Fruit fly (Drosophila melanogaster) whole organism, prepupa: ENCODE results near the gene SmD2.

Experiments used
- Blimp-1 ChIP-seq: fragments of 200-800 bp; sonication (Bioruptor generic); optimal IDR thresholded peaks from 3 replicates; lab custom pipeline; 2017; ENCODE audit warnings: missing biosample characterization, missing genetic modification characterization, mild to moderate bottlenecking, moderate library complexity, missing genetic modification reagents
- CG11294 ChIP-seq: fragments of 200-800 bp; sonication (Bioruptor generic); IDR thresholded peaks from 2 replicates; pipeline ENCODE4 v1.3.6; 2022; ENCODE audit warnings: missing biosample characterization, missing genetic modification characterization
- CG11762 ChIP-seq: fragments of 200-800 bp; sonication (Bioruptor generic); optimal IDR thresholded peaks from 3 replicates; lab custom pipeline; 2016; ENCODE audit warnings: missing biosample characterization, missing genetic modification characterization; ENCODE audit not compliant: insufficient read depth
- CG15336 ChIP-seq: fragments of 200-800 bp; sonication (Bioruptor generic); IDR thresholded peaks from 2 replicates; pipeline ENCODE4 v1.3.6; 2022; ENCODE audit warnings: missing biosample characterization, missing genetic modification characterization
- CG16779 ChIP-seq: fragments of 200-800 bp; sonication (Bioruptor generic); optimal IDR thresholded peaks from 3 replicates; lab custom pipeline; 2017; ENCODE audit warnings: missing biosample characterization, mild to moderate bottlenecking, missing genetic modification characterization
- CG3032 ChIP-seq: fragments of 200-800 bp; optimal IDR thresholded peaks from 2 replicates; lab custom pipeline; 2019; ENCODE audit warnings: missing biosample characterization, mild to moderate bottlenecking, missing genetic modification characterization, moderate library complexity
- CG32006 ChIP-seq: fragments of 200-800 bp; sonication (Bioruptor generic); optimal IDR thresholded peaks from 3 replicates; lab custom pipeline; 2017; ENCODE audit warnings: missing biosample characterization, mild to moderate bottlenecking, missing genetic modification characterization
- CG4318 ChIP-seq: fragments of 200-800 bp; sonication (Bioruptor generic); optimal IDR thresholded peaks from 3 replicates; lab custom pipeline; 2017; ENCODE audit warnings: missing biosample characterization, mild to moderate bottlenecking, missing genetic modification characterization
- CG6276 ChIP-seq: fragments of 200-800 bp; sonication (Bioruptor generic); optimal IDR thresholded peaks from 2 replicates; lab custom pipeline; 2017; ENCODE audit warnings: missing biosample characterization, mild to moderate bottlenecking, missing genetic modification characterization
- CG6808 ChIP-seq: fragments of 200-800 bp; sonication (Bioruptor generic); optimal IDR thresholded peaks from 3 replicates; lab custom pipeline; 2017; ENCODE audit warnings: missing biosample characterization, missing genetic modification characterization, mild to moderate bottlenecking, moderate library complexity, missing genetic modification reagents
- CG6854 ChIP-seq: fragments of 200-800 bp; sonication (Bioruptor generic); optimal IDR thresholded peaks from 2 replicates; lab custom pipeline; 2017; ENCODE audit warnings: missing biosample characterization, mild to moderate bottlenecking, missing genetic modification characterization
- CG7368 ChIP-seq: fragments of 200-800 bp; sonication (Bioruptor generic); optimal IDR thresholded peaks from 3 replicates; lab custom pipeline; 2016; ENCODE audit warnings: missing biosample characterization, missing genetic modification characterization
- CG8119 ChIP-seq: fragments of 200-800 bp; sonication (Bioruptor generic); IDR thresholded peaks from 3 replicates; pipeline ENCODE4 v1.3.6; 2022; ENCODE audit warnings: missing biosample characterization, missing genetic modification characterization
- CG8319 ChIP-seq: fragments of 200-800 bp; sonication (Bioruptor generic); optimal IDR thresholded peaks from 3 replicates; lab custom pipeline; 2016; ENCODE audit warnings: missing biosample characterization, missing genetic modification characterization
- CG8632 ChIP-seq: fragments of 200-800 bp; sonication (Bioruptor generic); optimal IDR thresholded peaks from 3 replicates; lab custom pipeline; 2016; ENCODE audit warnings: missing biosample characterization, missing genetic modification characterization
- CG9139 ChIP-seq: fragments of 200-800 bp; sonication (Bioruptor generic); optimal IDR thresholded peaks from 3 replicates; lab custom pipeline; 2017; ENCODE audit warnings: missing biosample characterization, mild to moderate bottlenecking, missing genetic modification characterization
- Eip75B ChIP-seq: fragments of 200-800 bp; sonication (Bioruptor generic); optimal IDR thresholded peaks from 3 replicates; lab custom pipeline; 2016; ENCODE audit warnings: missing biosample characterization, missing genetic modification characterization
- Eip78C ChIP-seq: fragments of 200-800 bp; sonication (Bioruptor generic); peaks from one replicate; lab custom pipeline; 2016; ENCODE audit warnings: missing biosample characterization, missing genetic modification characterization
- Eip93F ChIP-seq: fragments of 200-800 bp; sonication (Bioruptor generic); optimal IDR thresholded peaks from 2 replicates; lab custom pipeline; 2016; ENCODE audit warnings: missing biosample characterization, mild to moderate bottlenecking, missing genetic modification characterization
- Ets96B ChIP-seq: fragments of 200-800 bp; optimal IDR thresholded peaks from 2 replicates; lab custom pipeline; 2019; ENCODE audit warnings: missing biosample characterization, mild to moderate bottlenecking, missing genetic modification characterization, moderate library complexity
- Hr39 ChIP-seq: fragments of 200-800 bp; sonication (Bioruptor generic); optimal IDR thresholded peaks from 2 replicates; lab custom pipeline; 2016; ENCODE audit warnings: missing biosample characterization, missing genetic modification characterization
- Hr4 ChIP-seq: fragments of 200-800 bp; sonication (Bioruptor generic); optimal IDR thresholded peaks from 3 replicates; lab custom pipeline; 2016; ENCODE audit warnings: missing biosample characterization, missing genetic modification characterization
- Met ChIP-seq: fragments of 200-800 bp; sonication (Bioruptor generic); optimal IDR thresholded peaks from 3 replicates; lab custom pipeline; 2016; ENCODE audit warnings: missing biosample characterization, missing genetic modification characterization
- OdsH ChIP-seq: fragments of 200-800 bp; sonication (Bioruptor generic); optimal IDR thresholded peaks from 3 replicates; lab custom pipeline; 2016; ENCODE audit warnings: missing biosample characterization, missing genetic modification characterization
- Smox ChIP-seq: fragments of 200-800 bp; sonication (Bioruptor generic); optimal IDR thresholded peaks from 3 replicates; lab custom pipeline; 2016; ENCODE audit warnings: missing biosample characterization, missing genetic modification characterization
- Sox102F ChIP-seq: fragments of 200-800 bp; sonication (Bioruptor generic); optimal IDR thresholded peaks from 2 replicates; lab custom pipeline; 2016; ENCODE audit warnings: missing biosample characterization, mild to moderate bottlenecking, missing genetic modification characterization
- Sox14 ChIP-seq: fragments of 200-800 bp; sonication (Bioruptor generic); optimal IDR thresholded peaks from 3 replicates; lab custom pipeline; 2016; ENCODE audit warnings: missing biosample characterization, missing genetic modification characterization
- Sox15 ChIP-seq: fragments of 200-800 bp; sonication (Bioruptor generic); optimal IDR thresholded peaks from 3 replicates; lab custom pipeline; 2016; ENCODE audit warnings: missing biosample characterization, missing genetic modification characterization
- cyc ChIP-seq: fragments of 200-800 bp; sonication (Bioruptor generic); optimal IDR thresholded peaks from 3 replicates; lab custom pipeline; 2016; ENCODE audit warnings: missing biosample characterization, missing genetic modification characterization
- dsx ChIP-seq: fragments of 200-800 bp; optimal IDR thresholded peaks from 3 replicates; lab custom pipeline; 2019; ENCODE audit warnings: missing biosample characterization, mild to moderate bottlenecking, missing genetic modification characterization, moderate library complexity; ENCODE audit not compliant: poor library complexity, severe bottlenecking
- esn ChIP-seq: fragments of 200-800 bp; sonication (Bioruptor generic); optimal IDR thresholded peaks from 2 replicates; lab custom pipeline; 2016; ENCODE audit warnings: missing biosample characterization, mild to moderate bottlenecking, missing genetic modification characterization, moderate library complexity
- fd59A ChIP-seq: fragments of 200-800 bp; sonication (Bioruptor generic); optimal IDR thresholded peaks from 2 replicates; lab custom pipeline; 2017; ENCODE audit warnings: missing biosample characterization, mild to moderate bottlenecking, missing genetic modification characterization, missing genetic modification reagents
- fd85E ChIP-seq: fragments of 200-800 bp; sonication (Bioruptor generic); optimal IDR thresholded peaks from 3 replicates; lab custom pipeline; 2016; ENCODE audit warnings: missing biosample characterization, missing genetic modification characterization
- fkh ChIP-seq: fragments of 200-800 bp; sonication (Bioruptor generic); optimal IDR thresholded peaks from 3 replicates; lab custom pipeline; 2017; ENCODE audit warnings: missing biosample characterization, mild to moderate bottlenecking, missing genetic modification characterization, moderate library complexity
- lz ChIP-seq: fragments of 200-800 bp; sonication (Bioruptor generic); optimal IDR thresholded peaks from 3 replicates; lab custom pipeline; 2016; ENCODE audit warnings: missing biosample characterization, missing genetic modification characterization
- net ChIP-seq: fragments of 200-800 bp; sonication (Bioruptor generic); optimal IDR thresholded peaks from 3 replicates; lab custom pipeline; 2016; ENCODE audit warnings: missing biosample characterization, missing genetic modification characterization
- salr ChIP-seq, 2 experiments: fragments of 200-800 bp; sonication (Bioruptor generic); optimal IDR thresholded peaks; 3 replicates each; lab custom pipeline; 2016 to 2018; ENCODE audit warnings: missing biosample characterization in 2 of 2, missing genetic modification characterization in 2 of 2, mild to moderate bottlenecking in 1 of 2
- spab ChIP-seq: fragments of 200-800 bp; sonication (Bioruptor generic); optimal IDR thresholded peaks from 2 replicates; lab custom pipeline; 2017; ENCODE audit warnings: missing biosample characterization, mild to moderate bottlenecking, missing genetic modification characterization, missing genetic modification reagents
- svp ChIP-seq: fragments of 200-800 bp; sonication (Bioruptor generic); peaks from one replicate; lab custom pipeline; 2016; ENCODE audit warnings: missing biosample characterization, missing genetic modification characterization
- vri ChIP-seq: fragments of 200-800 bp; sonication (Bioruptor generic); optimal IDR thresholded peaks from 3 replicates; lab custom pipeline; 2016; ENCODE audit warnings: missing biosample characterization, mild to moderate bottlenecking, missing genetic modification characterization

SmD2 gene

dm6 chr3R:6380129-6380528 is 34.4 kb upstream of the SmD2 start, which contains the start of the genes CG1024 and TfIIFalpha:
Gene CG1024 (minus strand): TSS chr3R:6380328.
Gene TfIIFalpha (plus strand): TSS chr3R:6380467.
- TF ChIP-seq Sox14 (GFP tag; lab: Kevin White, UChicago) (peak; percentile 10), CG3032 (tag; lab: Kevin White, UChicago) (peak; percentile 22), CG7368 (GFP tag; lab: Kevin White, UChicago) (no peak), esn (GFP tag; lab: Kevin White, UChicago) (peak; percentile 41), net (GFP tag; lab: Kevin White, UChicago) (no peak), dsx (GFP tag; lab: Kevin White, UChicago) (no peak), cyc (GFP tag; lab: Kevin White, UChicago) (peak; percentile 4), fd85E (no peak), salr (GFP tag; optimal IDR thresholded peaks at IDR 0.05; lab: Kevin White, UChicago) (no peak), CG8319 (no peak), vri (GFP tag; lab: Kevin White, UChicago) (no peak)

DNA sequence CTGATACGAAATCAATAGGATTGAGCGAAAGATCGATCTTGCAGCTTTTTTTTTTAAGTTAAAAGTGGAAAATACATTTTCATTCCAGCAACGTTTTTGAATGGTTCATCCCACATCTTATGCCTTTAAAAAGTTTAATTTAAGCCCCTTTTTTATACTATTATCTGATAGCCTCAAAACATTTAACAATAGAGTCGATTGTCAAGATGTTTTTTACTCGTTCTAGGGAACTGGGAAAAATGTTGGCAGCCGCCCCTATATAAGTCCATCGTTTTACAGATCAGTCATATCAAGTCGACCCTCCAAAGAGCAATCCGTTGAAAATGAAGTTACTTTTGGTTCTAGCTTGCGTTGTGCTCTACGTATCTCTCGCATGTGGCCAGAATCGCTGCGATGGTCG is 31.8 kb upstream of the SmD2 start, which contains the start of gene CG42537:
CG42537 (plus strand) TSS at position 301 of the 400 bp plus-strand sequence.
- no peak for TF ChIP-seq CG11294 (GFP tag; lab: Robert Waterston, UW)

DNA sequence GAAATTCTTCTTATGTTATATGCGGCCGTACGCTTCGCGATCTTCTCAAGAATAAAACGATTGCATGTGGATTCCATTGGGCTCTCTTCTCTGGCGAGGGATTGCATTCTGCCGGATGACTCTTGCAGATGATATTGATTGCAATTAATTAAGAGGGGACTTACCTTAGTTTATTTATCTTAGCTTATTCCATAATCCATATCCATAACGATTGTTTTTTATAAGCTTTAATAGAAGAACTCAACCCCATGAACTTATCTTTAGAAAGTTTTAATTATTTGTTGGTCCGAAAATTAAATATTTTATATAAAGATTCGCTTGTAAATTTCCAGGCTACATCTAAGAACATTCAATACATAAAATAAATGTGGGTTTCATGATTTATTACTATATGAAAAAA is 30.2 kb upstream of the SmD2 start, which contains the start of gene CRAT:
CRAT (minus strand) TSS at position 101 of the 400 bp plus-strand sequence.
- TF ChIP-seq Hr39 (GFP tag; lab: Kevin White, UChicago) (no peak), Eip75B (GFP tag; lab: Kevin White, UChicago) (no peak), Hr4 (GFP tag; lab: Kevin White, UChicago) (no peak), svp (GFP tag; lab: Kevin White, UChicago) (no peak), CG9139 (no peak), Eip78C (GFP tag; lab: Kevin White, UChicago) (no peak), Smox (no peak), CG6276 (GFP tag; lab: Kevin White, UChicago) (no peak), Eip93F (no peak), vri (GFP tag; lab: Kevin White, UChicago) (no peak), spab (GFP tag; lab: Kevin White, UChicago) (no peak), CG6854 (GFP tag; lab: Kevin White, UChicago) (no peak), CG11294 (GFP tag; lab: Robert Waterston, UW) (no peak), Met (no peak)

dm6 chr3R:6374307-6374574 is 28.5 kb upstream of the SmD2 start, which contains the start of gene CG42564:
Gene CG42564 (plus strand): TSS chr3R:6374475.
- TF ChIP-seq esn (GFP tag; lab: Kevin White, UChicago), result peak; percentile 33
- no peak for TF ChIP-seq fkh (GFP tag; lab: Kevin White, UChicago)

- TF ChIP-seq CG16779 (tag; lab: Kevin White, UChicago), result no peak
- peak; percentile 33; the same call in 1 of the 2 replicates for TF ChIP-seq CG15336
- peak; percentile 77 for TF ChIP-seq Eip78C (GFP tag; lab: Kevin White, UChicago)
- peak; percentile 6 for TF ChIP-seq Sox15 (GFP tag; lab: Kevin White, UChicago)
- TF ChIP-seq Sox102F (GFP tag; lab: Kevin White, UChicago), result no peak
- no peak for TF ChIP-seq CG8632 (GFP tag; lab: Kevin White, UChicago)
- TF ChIP-seq Ets96B (tag; lab: Kevin White, UChicago), result peak; percentile 18
- peak; percentile 38 for TF ChIP-seq lz (GFP tag; lab: Kevin White, UChicago)
- TF ChIP-seq spab (GFP tag; lab: Kevin White, UChicago), result no peak
- no peak for TF ChIP-seq dsx (GFP tag; lab: Kevin White, UChicago)
- TF ChIP-seq svp (GFP tag; lab: Kevin White, UChicago), result no peak
- TF ChIP-seq CG6808 (GFP tag; lab: Kevin White, UChicago), result no peak
- no peak for TF ChIP-seq CG4318 (GFP tag; lab: Kevin White, UChicago)
- TF ChIP-seq cyc (GFP tag; lab: Kevin White, UChicago), result peak; percentile 27
- TF ChIP-seq CG32006 (GFP tag; lab: Kevin White, UChicago), result no peak
- no peak for TF ChIP-seq CG9139
- no peak for TF ChIP-seq vri (GFP tag; lab: Kevin White, UChicago)
- no peak for TF ChIP-seq Eip93F
- no peak for TF ChIP-seq CG8319
- peak; percentile 85 for TF ChIP-seq Blimp-1 (GFP tag; lab: Kevin White, UChicago)
- TF ChIP-seq Eip75B (GFP tag; lab: Kevin White, UChicago), result peak; percentile 36
- TF ChIP-seq fd59A (GFP tag; lab: Kevin White, UChicago), result no peak
- TF ChIP-seq fkh (GFP tag; lab: Kevin White, UChicago), result peak; percentile 92
- TF ChIP-seq salr (GFP tag; optimal IDR thresholded peaks at IDR 0.05; lab: Kevin White, UChicago), result no peak
- TF ChIP-seq CG11762 (GFP tag; lab: Kevin White, UChicago), result peak; percentile 20
- peak; percentile 60 for TF ChIP-seq CG8119 (GFP tag; lab: Robert Waterston, UW)
- TF ChIP-seq Hr39 (GFP tag; lab: Kevin White, UChicago), result peak; percentile 44
- TF ChIP-seq OdsH (GFP tag; lab: Kevin White, UChicago), result peak; percentile 59
These were observed 28.0 kb upstream of the SmD2 start for dm6 chr3R:6373512-6374306.
